Fruit fly (Drosophila melanogaster) whole organism, embryonic: Measurements from ENCODE around the gene Vha16-5.

Experiments used
- Atf3 ChIP-seq: fragments of 200-800 bp; sonication (Bioruptor generic); optimal IDR thresholded peaks from 3 replicates; lab custom pipeline; 2016; ENCODE audit warnings: missing biosample characterization, missing genetic modification characterization
- CG10431 ChIP-seq: fragments of 200-800 bp; sonication (Bioruptor generic); optimal IDR thresholded peaks from 3 replicates; lab custom pipeline; 2018; ENCODE audit warnings: missing biosample characterization, mild to moderate bottlenecking, missing genetic modification characterization
- CG11695 ChIP-seq: fragments of 200-800 bp; sonication (Bioruptor generic); IDR thresholded peaks from 3 replicates; pipeline ENCODE4 v1.3.6; 2022; ENCODE audit warnings: missing biosample characterization, missing genetic modification characterization
- CG12071 ChIP-seq: fragments of 200-800 bp; sonication (Bioruptor generic); optimal IDR thresholded peaks from 3 replicates; lab custom pipeline; 2018; ENCODE audit warnings: missing biosample characterization, mild to moderate bottlenecking, missing genetic modification characterization
- CG14860 ChIP-seq: fragments of 200-800 bp; sonication (Bioruptor generic); IDR thresholded peaks from 3 replicates; pipeline ENCODE4 v1.3.6; 2022; ENCODE audit warnings: missing biosample characterization, missing genetic modification characterization; ENCODE audit not compliant: partially characterized antibody
- CG16779 ChIP-seq: fragments of 200-800 bp; sonication (Bioruptor generic); IDR thresholded peaks from 2 replicates; pipeline ENCODE4 v1.3.6; 2022; ENCODE audit warnings: missing biosample characterization, missing genetic modification characterization
- CG18764 ChIP-seq: fragments of 200-800 bp; sonication (Bioruptor generic); optimal IDR thresholded peaks from 3 replicates; lab custom pipeline; 2016; ENCODE audit warnings: missing biosample characterization, missing genetic modification characterization
- CG2120 ChIP-seq: fragments of 200-800 bp; sonication (Bioruptor generic); optimal IDR thresholded peaks from 3 replicates; lab custom pipeline; 2016; ENCODE audit warnings: missing biosample characterization, missing genetic modification characterization
- CG2202 ChIP-seq: fragments of 200-800 bp; sonication (Bioruptor generic); optimal IDR thresholded peaks from 2 replicates; lab custom pipeline; 2018; ENCODE audit warnings: missing biosample characterization, mild to moderate bottlenecking, missing genetic modification characterization
- CG34224 ChIP-seq: fragments of 200-800 bp; sonication (Bioruptor generic); IDR thresholded peaks from 3 replicates; pipeline ENCODE4 v1.3.6; 2022; ENCODE audit warnings: missing biosample characterization, missing genetic modification characterization; ENCODE audit not compliant: partially characterized antibody
- CG34376 ChIP-seq: fragments of 200-800 bp; sonication (Bioruptor generic); optimal IDR thresholded peaks from 2 replicates; lab custom pipeline; 2018; ENCODE audit warnings: missing biosample characterization, mild to moderate bottlenecking, missing genetic modification characterization
- CG4328 ChIP-seq: fragments of 200-800 bp; sonication (Bioruptor generic); optimal IDR thresholded peaks from 3 replicates; lab custom pipeline; 2017; ENCODE audit warnings: missing biosample characterization, missing genetic modification reagents, missing genetic modification characterization
- CG4404 ChIP-seq: fragments of 200-800 bp; sonication (Bioruptor generic); IDR thresholded peaks from 2 replicates; pipeline ENCODE4 v1.3.6; 2022; ENCODE audit warnings: missing biosample characterization, missing genetic modification characterization
- CG4617 ChIP-seq: fragments of 200-800 bp; sonication (Bioruptor generic); optimal IDR thresholded peaks from 3 replicates; lab custom pipeline; 2016; ENCODE audit warnings: missing biosample characterization, missing genetic modification characterization, borderline replicate concordance
- CG4820 ChIP-seq: fragments of 200-800 bp; sonication (Bioruptor generic); optimal IDR thresholded peaks from 3 replicates; lab custom pipeline; 2016; ENCODE audit warnings: missing biosample characterization, missing genetic modification characterization
- CG6272 ChIP-seq: fragments of 200-800 bp; sonication (Bioruptor generic); IDR thresholded peaks from 2 replicates; pipeline ENCODE4 v1.3.6; 2022; ENCODE audit warnings: missing biosample characterization, missing genetic modification characterization
- CG8388 ChIP-seq: fragments of 200-800 bp; sonication (Bioruptor generic); optimal IDR thresholded peaks from 2 replicates; lab custom pipeline; 2019; ENCODE audit warnings: missing biosample characterization, mild to moderate bottlenecking, missing genetic modification characterization, moderate library complexity
- CG9817 ChIP-seq: fragments of 200-800 bp; sonication (Bioruptor generic); optimal IDR thresholded peaks from 2 replicates; lab custom pipeline; 2018; ENCODE audit warnings: missing biosample characterization, mild to moderate bottlenecking, missing genetic modification characterization, moderate library complexity
- CG9876 ChIP-seq: fragments of 200-800 bp; sonication (Bioruptor generic); optimal IDR thresholded peaks from 2 replicates; lab custom pipeline; 2016; ENCODE audit warnings: missing biosample characterization, missing genetic modification characterization
- CG9932 ChIP-seq: fragments of 200-800 bp; sonication (Bioruptor generic); IDR thresholded peaks from 2 replicates; pipeline ENCODE4 v1.3.6; 2022; ENCODE audit warnings: missing biosample characterization, missing genetic modification characterization
- Chrac-16 ChIP-seq: fragments of 200-800 bp; sonication (Bioruptor generic); optimal IDR thresholded peaks from 3 replicates; lab custom pipeline; 2016; ENCODE audit warnings: missing biosample characterization, missing genetic modification characterization
- Gsc ChIP-seq: fragments of 200-800 bp; sonication (Bioruptor generic); IDR thresholded peaks from 2 replicates; pipeline ENCODE4 v1.3.6; 2022; ENCODE audit warnings: missing biosample characterization, missing genetic modification characterization
- H2.0 ChIP-seq: fragments of 200-800 bp; sonication (Bioruptor generic); IDR thresholded peaks from 2 replicates; pipeline ENCODE4 v1.3.6; 2022; ENCODE audit warnings: missing biosample characterization, missing genetic modification characterization
- HHEX ChIP-seq: fragments of 200-800 bp; sonication (Bioruptor generic); optimal IDR thresholded peaks from 3 replicates; lab custom pipeline; 2017; ENCODE audit warnings: missing biosample characterization, mild to moderate bottlenecking, missing genetic modification characterization, missing genetic modification reagents
- HmgD ChIP-seq: fragments of 200-800 bp; sonication (Bioruptor generic); optimal IDR thresholded peaks from 3 replicates; lab custom pipeline; 2016; ENCODE audit warnings: missing biosample characterization, missing genetic modification characterization
- Jarid2 ChIP-seq: fragments of 200-800 bp; sonication (Bioruptor generic); optimal IDR thresholded peaks from 3 replicates; lab custom pipeline; 2017; ENCODE audit warnings: mild to moderate bottlenecking, missing biosample characterization, missing genetic modification reagents, missing genetic modification characterization
- Meics ChIP-seq: fragments of 200-800 bp; sonication (Bioruptor generic); optimal IDR thresholded peaks from 2 replicates; lab custom pipeline; 2017; ENCODE audit warnings: missing biosample characterization, mild to moderate bottlenecking, missing genetic modification characterization
- Nf-YA ChIP-seq: fragments of 200-800 bp; sonication (Bioruptor generic); IDR thresholded peaks from 2 replicates; pipeline ENCODE4 v1.3.6; 2022; ENCODE audit warnings: missing biosample characterization, missing genetic modification characterization
- Nf-YB ChIP-seq: fragments of 200-800 bp; sonication (Bioruptor generic); optimal IDR thresholded peaks from 3 replicates; lab custom pipeline; 2019; ENCODE audit warnings: missing biosample characterization, mild to moderate bottlenecking, missing genetic modification characterization, moderate library complexity
- NfI ChIP-seq: fragments of 200-800 bp; sonication (Bioruptor generic); optimal IDR thresholded peaks from 3 replicates; lab custom pipeline; 2018; ENCODE audit warnings: missing biosample characterization, mild to moderate bottlenecking, missing genetic modification characterization, moderate library complexity
- Stat92E ChIP-seq, 3 experiments: fragments of >200 bp in 2 of 3; fragments of 200-800 bp in 1 of 3; sonication (Bioruptor generic) in 1 of 3; optimal IDR thresholded peaks; 2 replicates each; lab custom pipeline; 2017 to 2019; ENCODE audit warnings: missing biosample characterization in 3 of 3, missing genetic modification characterization in 3 of 3, mild to moderate bottlenecking in 1 of 3, moderate library complexity in 1 of 3
- TFAM ChIP-seq: fragments of 200-800 bp; sonication (Bioruptor generic); optimal IDR thresholded peaks from 2 replicates; lab custom pipeline; 2017; ENCODE audit warnings: missing biosample characterization, missing genetic modification characterization, inconsistent platforms
- aop ChIP-seq: fragments of 200-800 bp; sonication (Bioruptor generic); IDR thresholded peaks from 2 replicates; pipeline ENCODE4 v1.3.6; 2022; ENCODE audit warnings: missing biosample characterization, missing genetic modification characterization
- ase ChIP-seq: fragments of 200-800 bp; sonication (Bioruptor generic); IDR thresholded peaks from 3 replicates; pipeline ENCODE4 v1.3.6; 2022; ENCODE audit warnings: missing biosample characterization, missing genetic modification characterization
- caup ChIP-seq: fragments of 200-800 bp; sonication (Bioruptor generic); optimal IDR thresholded peaks from 3 replicates; lab custom pipeline; 2017; ENCODE audit warnings: missing biosample characterization, mild to moderate bottlenecking, missing genetic modification characterization, moderate library complexity; ENCODE audit not compliant: severe bottlenecking
- crc ChIP-seq: fragments of 200-800 bp; sonication (Bioruptor generic); optimal IDR thresholded peaks from 2 replicates; lab custom pipeline; 2016; ENCODE audit warnings: missing biosample characterization, missing genetic modification characterization
- croc ChIP-seq: fragments of 200-800 bp; sonication (Bioruptor generic); conservative IDR thresholded peaks from 3 replicates; pipeline ENCODE4 v1.3.6; 2022; ENCODE audit warnings: missing biosample characterization, missing genetic modification characterization
- en ChIP-seq: fragments of 200-800 bp; sonication (Bioruptor generic); optimal IDR thresholded peaks from 2 replicates; lab custom pipeline; 2016; ENCODE audit warnings: missing biosample characterization, missing genetic modification characterization
- exex ChIP-seq: fragments of 200-800 bp; sonication (Bioruptor generic); optimal IDR thresholded peaks from 4 replicates; lab custom pipeline; 2018; ENCODE audit warnings: missing biosample characterization, mild to moderate bottlenecking, missing genetic modification characterization, moderate library complexity
- eyg ChIP-seq: fragments of 200-800 bp; sonication (Bioruptor generic); optimal IDR thresholded peaks from 3 replicates; lab custom pipeline; 2016; ENCODE audit warnings: missing biosample characterization, missing genetic modification characterization
- fd96Cb ChIP-seq: fragments of 200-800 bp; sonication (Bioruptor generic); optimal IDR thresholded peaks from 2 replicates; lab custom pipeline; 2018; ENCODE audit warnings: missing biosample characterization, mild to moderate bottlenecking, missing genetic modification characterization, moderate library complexity
- gce ChIP-seq: fragments of 200-800 bp; sonication (Bioruptor generic); IDR thresholded peaks from 3 replicates; pipeline ENCODE4 v1.3.6; 2022; ENCODE audit warnings: missing biosample characterization, missing genetic modification characterization
- hbn ChIP-seq: fragments of 200-800 bp; sonication (Bioruptor generic); IDR thresholded peaks from 2 replicates; pipeline ENCODE4 v1.3.6; 2022; ENCODE audit warnings: missing biosample characterization, missing genetic modification characterization; ENCODE audit not compliant: partially characterized antibody
- nerfin-2 ChIP-seq: fragments of 200-800 bp; sonication (Bioruptor generic); IDR thresholded peaks from 2 replicates; pipeline ENCODE4 v1.3.6; 2022; ENCODE audit warnings: missing biosample characterization, missing genetic modification characterization; ENCODE audit not compliant: partially characterized antibody
- pb ChIP-seq: fragments of 200-800 bp; sonication (Bioruptor generic); optimal IDR thresholded peaks from 3 replicates; lab custom pipeline; 2016; ENCODE audit warnings: missing biosample characterization, missing genetic modification characterization
- repo ChIP-seq: fragments of 200-800 bp; sonication (Bioruptor generic); optimal IDR thresholded peaks from 2 replicates; lab custom pipeline; 2016; ENCODE audit warnings: missing biosample characterization, missing genetic modification characterization
- row ChIP-seq: fragments of 200-800 bp; sonication (Bioruptor generic); IDR thresholded peaks from 3 replicates; pipeline ENCODE4 v1.3.6; 2022; ENCODE audit warnings: missing biosample characterization, missing genetic modification characterization
- slou ChIP-seq: fragments of 200-800 bp; sonication (Bioruptor generic); optimal IDR thresholded peaks from 3 replicates; lab custom pipeline; 2016; ENCODE audit warnings: missing biosample characterization, missing genetic modification characterization
- tin ChIP-seq: fragments of 200-800 bp; sonication (Bioruptor generic); optimal IDR thresholded peaks from 3 replicates; lab custom pipeline; 2016; ENCODE audit warnings: missing biosample characterization, missing genetic modification characterization
- tx ChIP-seq: fragments of 200-800 bp; sonication (Bioruptor generic); optimal IDR thresholded peaks from 2 replicates; lab custom pipeline; 2016; ENCODE audit warnings: missing biosample characterization, missing genetic modification characterization
- vnd ChIP-seq: fragments of 200-800 bp; sonication (Bioruptor generic); IDR thresholded peaks from 3 replicates; pipeline ENCODE4 v1.3.6; 2022; ENCODE audit warnings: missing biosample characterization, missing genetic modification characterization; ENCODE audit not compliant: partially characterized antibody
- wdn ChIP-seq: fragments of 200-800 bp; sonication (Bioruptor generic); IDR thresholded peaks from 2 replicates; pipeline ENCODE4 v1.3.6; 2022; ENCODE audit warnings: missing biosample characterization, missing genetic modification characterization

Vha16-5 gene

DNA sequence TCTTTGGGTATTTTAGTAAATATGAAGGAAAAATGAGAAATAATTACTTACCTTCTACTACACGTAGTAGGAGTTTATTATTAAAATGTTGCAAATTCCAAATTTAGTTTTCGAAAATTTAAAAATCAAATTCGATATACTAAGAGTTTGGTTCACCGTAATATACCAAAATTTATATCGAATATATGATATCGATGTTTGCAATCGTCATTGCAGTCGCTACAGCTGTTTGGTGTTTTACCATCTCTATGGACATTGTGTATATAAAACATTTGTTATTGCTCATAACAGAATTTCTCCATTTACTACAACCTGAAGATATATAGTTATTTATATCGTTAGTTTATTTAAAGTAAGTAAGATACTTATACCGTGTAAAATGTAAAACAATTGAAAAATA, 8.1 kb downstream of the Vha16-5 start, which contains the start of gene CG6443 (continued):
- TF ChIP-seq CG2202 (tag; lab: Kevin White, UChicago) (no peak), CG12071 (GFP tag; lab: Kevin White, UChicago) (no peak), CG14860 (GFP tag; lab: Robert Waterston, UW) (peak; percentile 67), fd96Cb (tag; lab: Kevin White, UChicago) (no peak), CG10431 (GFP tag; lab: Kevin White, UChicago) (no peak), HmgD (no peak), aop (GFP tag; lab: Robert Waterston, UW) (no peak), HHEX (GFP tag; lab: Kevin White, UChicago) (no peak), CG4617 (GFP tag; lab: Kevin White, UChicago) (peak; percentile 11), gce (no peak), row (GFP tag; lab: Robert Waterston, UW) (no peak), NfI (GFP tag; lab: Kevin White, UChicago) (no peak), CG6272 (GFP tag; lab: Robert Waterston, UW) (no peak), croc (no peak), CG9932 (no peak), exex (tag; lab: Kevin White, UChicago) (no peak), Meics (GFP tag; lab: Kevin White, UChicago) (no peak), CG8388 (GFP tag; lab: Kevin White, UChicago) (no peak), Stat92E (GFP tag; optimal IDR thresholded peaks at IDR 0.05; lab: Kevin White, UChicago) (no peak), tin (GFP tag; lab: Kevin White, UChicago) (no peak), Gsc (GFP tag; lab: Robert Waterston, UW) (no peak), vnd (peak; percentile 58; the same call in 1 of the 3 replicates), Nf-YB (GFP tag; lab: Kevin White, UChicago) (no peak), hbn (GFP tag; lab: Robert Waterston, UW) (peak; percentile 80), Chrac-16 (no peak), CG2120 (GFP tag; lab: Kevin White, UChicago) (no peak), en (GFP tag; lab: Kevin White, UChicago) (no peak), eyg (GFP tag; lab: Kevin White, UChicago) (no peak), nerfin-2 (GFP tag; lab: Robert Waterston, UW) (peak; percentile 75), Jarid2 (GFP tag; lab: Kevin White, UChicago) (no peak), CG4820 (GFP tag; lab: Kevin White, UChicago) (no peak), CG4328 (GFP tag; lab: Kevin White, UChicago) (no peak), CG34224 (GFP tag; lab: Robert Waterston, UW) (peak; percentile 87), pb (GFP tag; lab: Kevin White, UChicago) (no peak), Atf3 (no peak), repo (GFP tag; lab: Kevin White, UChicago) (no peak), TFAM (GFP tag; lab: Kevin White, UChicago) (no peak), ase (GFP tag; lab: Robert Waterston, UW) (no peak), wdn (no peak), caup (GFP tag; lab: Kevin White, UChicago) (no peak), crc (no peak), CG9876 (GFP tag; lab: Kevin White, UChicago) (no peak), CG4404 (GFP tag; lab: Robert Waterston, UW) (no peak), slou (GFP tag; lab: Kevin White, UChicago) (no peak), CG9817 (no peak), CG11695 (GFP tag; lab: Robert Waterston, UW) (no peak), CG34376 (GFP tag; lab: Kevin White, UChicago) (no peak), tx (GFP tag; lab: Kevin White, UChicago) (no peak), CG16779 (GFP tag; lab: Robert Waterston, UW) (no peak), CG18764 (no peak), Nf-YA (GFP tag; lab: Robert Waterston, UW) (no peak), H2.0 (GFP tag; lab: Robert Waterston, UW) (no peak)
